Fruit fly (Drosophila melanogaster) whole organism, pupa: ENCODE data around the gene Ccdc85.

Experiments used
- CG10348 ChIP-seq: fragments of 200-800 bp; sonication (Bioruptor generic); IDR thresholded peaks from 2 replicates; pipeline ENCODE4 v1.3.6; 2022; ENCODE audit warnings: missing biosample characterization, missing genetic modification characterization
- CG12605 ChIP-seq: fragments of 200-800 bp; sonication (Bioruptor generic); IDR thresholded peaks from 2 replicates; pipeline ENCODE4 v1.3.6; 2022; ENCODE audit warnings: missing biosample characterization, missing genetic modification characterization
- CG13204 ChIP-seq: fragments of 200-800 bp; sonication (Bioruptor generic); optimal IDR thresholded peaks from 2 replicates; lab custom pipeline; 2018; ENCODE audit warnings: missing biosample characterization, mild to moderate bottlenecking, missing genetic modification characterization, moderate library complexity
- CG14655 ChIP-seq: fragments of 200-800 bp; sonication (Bioruptor generic); optimal IDR thresholded peaks from 3 replicates; lab custom pipeline; 2017; ENCODE audit warnings: mild to moderate bottlenecking, missing biosample characterization, missing genetic modification reagents, missing genetic modification characterization
- CG15710 ChIP-seq: fragments of 200-800 bp; sonication (Bioruptor generic); optimal IDR thresholded peaks from 2 replicates; lab custom pipeline; 2018; ENCODE audit warnings: missing biosample characterization, mild to moderate bottlenecking, missing genetic modification characterization, moderate library complexity
- CG17806 ChIP-seq: fragments of 200-800 bp; sonication (Bioruptor generic); optimal IDR thresholded peaks from 2 replicates; lab custom pipeline; 2018; ENCODE audit warnings: missing biosample characterization, mild to moderate bottlenecking, missing genetic modification characterization, moderate library complexity
- CG32121 ChIP-seq: fragments of 200-800 bp; sonication (Bioruptor generic); IDR thresholded peaks from 2 replicates; pipeline ENCODE4 v1.3.6; 2022; ENCODE audit warnings: missing biosample characterization, missing genetic modification characterization
- CG34367 ChIP-seq: fragments of 200-800 bp; sonication (Bioruptor generic); optimal IDR thresholded peaks from 2 replicates; lab custom pipeline; 2018; ENCODE audit warnings: missing biosample characterization, mild to moderate bottlenecking, missing genetic modification characterization
- CG4496 ChIP-seq: fragments of 200-800 bp; sonication (Bioruptor generic); IDR thresholded peaks from 3 replicates; pipeline ENCODE4 v1.3.6; 2022; ENCODE audit warnings: missing biosample characterization, missing genetic modification characterization
- CG8159 ChIP-seq: fragments of 200-800 bp; sonication (Bioruptor generic); optimal IDR thresholded peaks from 3 replicates; lab custom pipeline; 2018; ENCODE audit warnings: missing biosample characterization, mild to moderate bottlenecking, missing genetic modification characterization, moderate library complexity
- CG8301 ChIP-seq: fragments of 200-800 bp; sonication (Bioruptor generic); optimal IDR thresholded peaks from 2 replicates; lab custom pipeline; 2018; ENCODE audit warnings: missing biosample characterization, mild to moderate bottlenecking, missing genetic modification characterization
- CG9948 ChIP-seq: fragments of 200-800 bp; sonication (Bioruptor generic); optimal IDR thresholded peaks from 2 replicates; lab custom pipeline; 2018; ENCODE audit warnings: missing biosample characterization, mild to moderate bottlenecking, missing genetic modification characterization, moderate library complexity
- D1 ChIP-seq: fragments of 200-800 bp; sonication (Bioruptor generic); optimal IDR thresholded peaks from 2 replicates; lab custom pipeline; 2018; ENCODE audit warnings: missing biosample characterization, mild to moderate bottlenecking, missing genetic modification characterization, moderate library complexity
- EcR ChIP-seq: fragments of 200-800 bp; sonication (Bioruptor generic); optimal IDR thresholded peaks from 3 replicates; lab custom pipeline; 2019; ENCODE audit warnings: missing biosample characterization, missing genetic modification characterization, mild to moderate bottlenecking, moderate library complexity, missing genetic modification reagents
- Ets98B ChIP-seq: fragments of 200-800 bp; sonication (Bioruptor generic); IDR thresholded peaks from 2 replicates; pipeline ENCODE4 v1.3.6; 2022; ENCODE audit warnings: missing biosample characterization, missing genetic modification characterization
- Pif1A ChIP-seq: fragments of 200-800 bp; sonication (Bioruptor generic); optimal IDR thresholded peaks from 3 replicates; lab custom pipeline; 2016; ENCODE audit warnings: missing biosample characterization, missing genetic modification characterization
- Pif1B ChIP-seq: fragments of 200-800 bp; sonication (Bioruptor generic); optimal IDR thresholded peaks from 3 replicates; lab custom pipeline; 2016; ENCODE audit warnings: missing biosample characterization, missing genetic modification characterization
- Snoo ChIP-seq: fragments of 200-800 bp; sonication (Bioruptor generic); optimal IDR thresholded peaks from 3 replicates; lab custom pipeline; 2017; ENCODE audit warnings: missing biosample characterization, mild to moderate bottlenecking, missing genetic modification characterization, inconsistent platforms
- fd96Ca ChIP-seq: fragments of 200-800 bp; sonication (Bioruptor generic); IDR thresholded peaks from 3 replicates; pipeline ENCODE4 v1.3.6; 2022; ENCODE audit warnings: missing biosample characterization, missing genetic modification characterization
- gl ChIP-seq: fragments of 200-800 bp; sonication (Bioruptor generic); optimal IDR thresholded peaks from 2 replicates; lab custom pipeline; 2018; ENCODE audit warnings: missing biosample characterization, mild to moderate bottlenecking, missing genetic modification characterization
- rn ChIP-seq: fragments of 200-800 bp; sonication (Bioruptor generic); IDR thresholded peaks from 2 replicates; pipeline ENCODE4 v1.3.6; 2022; ENCODE audit warnings: missing biosample characterization, missing genetic modification characterization

Gene Ccdc85

dm6 chr2L:3012780-3013179 lies 13.7 kb downstream of the Ccdc85 start:
- TF ChIP-seq CG32121 (GFP tag; lab: Robert Waterston, UW) (peak; percentile 69), CG12605 (GFP tag; lab: Robert Waterston, UW) (peak; percentile 54; the same call in 1 of the 2 replicates), CG9948 (tag; lab: Kevin White, UChicago) (peak; percentile 57), gl (tag; lab: Kevin White, UChicago) (no peak), CG15710 (tag; lab: Kevin White, UChicago) (peak; percentile 52), EcR (no peak), CG8301 (tag; lab: Kevin White, UChicago) (peak; percentile 67), Ets98B (GFP tag; lab: Robert Waterston, UW) (peak; percentile 80), CG34367 (tag; lab: Kevin White, UChicago) (peak; percentile 39), CG13204 (GFP tag; lab: Kevin White, UChicago) (no peak), CG8159 (no peak), CG17806 (tag; lab: Kevin White, UChicago) (peak; percentile 59), CG14655 (GFP tag; lab: Kevin White, UChicago) (peak; percentile 81), Pif1B (GFP tag; lab: Kevin White, UChicago) (peak; percentile 44), rn (GFP tag; lab: Robert Waterston, UW) (no peak), Snoo (peak; percentile 12), fd96Ca (GFP tag; lab: Robert Waterston, UW) (peak; percentile 74; the same call in 2 of the 3 replicates), CG10348 (no peak), Pif1A (GFP tag; lab: Kevin White, UChicago) (peak; percentile 69), CG4496 (GFP tag; lab: Robert Waterston, UW) (peak; percentile 86), D1 (tag; lab: Kevin White, UChicago) (no peak)
- TF ChIP-seq, all 21 proteins: peak for 14

- TF ChIP-seq CG32121 (GFP tag; lab: Robert Waterston, UW): no peak
- no peak for TF ChIP-seq Ets98B (GFP tag; lab: Robert Waterston, UW)
- no peak for TF ChIP-seq CG9948 (tag; lab: Kevin White, UChicago)
- no peak for TF ChIP-seq CG17806 (tag; lab: Kevin White, UChicago)
- no peak for TF ChIP-seq fd96Ca (GFP tag; lab: Robert Waterston, UW)
- TF ChIP-seq CG8159: no peak
- no peak for TF ChIP-seq CG8301 (tag; lab: Kevin White, UChicago)
- TF ChIP-seq Pif1A (GFP tag; lab: Kevin White, UChicago): no peak
- no peak for TF ChIP-seq rn (GFP tag; lab: Robert Waterston, UW)
Measured at dm6 chr2L:3018212-3018611, 19.1 kb downstream of the Ccdc85 start, which contains the start of the genes CG17224 and CG17264. Gene CG17224, minus strand, starts transcription at chr2L:3018308. Gene CG17264, plus strand, starts transcription at chr2L:3018508.

- TF ChIP-seq CG34367 (tag; lab: Kevin White, UChicago) (no peak), CG10348 (no peak), Ets98B (GFP tag; lab: Robert Waterston, UW) (no peak), D1 (tag; lab: Kevin White, UChicago) (no peak), CG17806 (tag; lab: Kevin White, UChicago) (no peak), Snoo (no peak), Pif1A (GFP tag; lab: Kevin White, UChicago) (no peak), CG4496 (GFP tag; lab: Robert Waterston, UW) (no peak), CG12605 (GFP tag; lab: Robert Waterston, UW) (no peak), CG8159 (no peak), rn (GFP tag; lab: Robert Waterston, UW) (no peak), CG9948 (tag; lab: Kevin White, UChicago) (no peak), CG13204 (GFP tag; lab: Kevin White, UChicago) (no peak), EcR (no peak), CG14655 (GFP tag; lab: Kevin White, UChicago) (no peak), CG8301 (tag; lab: Kevin White, UChicago) (no peak)
- TF ChIP-seq, all 21 proteins: peak for 0
Measured at dm6 chr2L:3022986-3023385, 23.9 kb downstream of the Ccdc85 start, which contains the start of the genes alpha4GT1 and Prp40. Gene alpha4GT1, minus strand, starts transcription at chr2L:3023141. Gene Prp40, plus strand, starts transcription at chr2L:3023226.

- no peak for TF ChIP-seq fd96Ca (GFP tag; lab: Robert Waterston, UW)
- TF ChIP-seq, all 21 proteins: peak for 0
Measured at dm6 chr2L:3029012-3029411, 29.9 kb downstream of the Ccdc85 start, which contains the start of the genes Sf3b2 and CG17219. Gene Sf3b2, minus strand, starts transcription at chr2L:3029168. Gene CG17219, plus strand, starts transcription at chr2L:3029253.

dm6 chr2L:3030350-3030749 lies 31.3 kb downstream of the Ccdc85 start, which contains the start of gene GABPI:
Gene GABPI, plus strand, starts transcription at chr2L:3030539.
- TF ChIP-seq Pif1B (GFP tag; lab: Kevin White, UChicago) (no peak), Snoo (peak; percentile 21)

- TF ChIP-seq CG8301 (tag; lab: Kevin White, UChicago) (no peak), Pif1A (GFP tag; lab: Kevin White, UChicago) (no peak), Pif1B (GFP tag; lab: Kevin White, UChicago) (no peak), CG17806 (tag; lab: Kevin White, UChicago) (no peak)
- TF ChIP-seq, all 21 proteins: peak for 0
Measured at dm6 chr2L:3034969-3035368, 35.9 kb downstream of the Ccdc85 start, which contains the start of gene CG17258. Gene CG17258, minus strand, starts transcription at chr2L:3035348.
